Fruit fly (Drosophila melanogaster) whole organism, prepupa: Measurements from ENCODE around the gene smg.

Experiments
- CG11294 ChIP-seq: fragments of 200-800 bp; sonication (Bioruptor generic); IDR thresholded peaks from 2 replicates; pipeline ENCODE4 v1.3.6; 2022; ENCODE audit warnings: missing biosample characterization, missing genetic modification characterization
- CG15336 ChIP-seq: fragments of 200-800 bp; sonication (Bioruptor generic); IDR thresholded peaks from 2 replicates; pipeline ENCODE4 v1.3.6; 2022; ENCODE audit warnings: missing biosample characterization, missing genetic modification characterization
- CG1621 ChIP-seq: fragments of 200-800 bp; sonication (Bioruptor generic); optimal IDR thresholded peaks from 3 replicates; lab custom pipeline; 2018; ENCODE audit warnings: missing biosample characterization, mild to moderate bottlenecking, missing genetic modification characterization
- CG3032 ChIP-seq: fragments of 200-800 bp; optimal IDR thresholded peaks from 2 replicates; lab custom pipeline; 2019; ENCODE audit warnings: missing biosample characterization, mild to moderate bottlenecking, missing genetic modification characterization, moderate library complexity
- CG6276 ChIP-seq: fragments of 200-800 bp; sonication (Bioruptor generic); optimal IDR thresholded peaks from 2 replicates; lab custom pipeline; 2017; ENCODE audit warnings: missing biosample characterization, mild to moderate bottlenecking, missing genetic modification characterization
- CG6808 ChIP-seq: fragments of 200-800 bp; sonication (Bioruptor generic); optimal IDR thresholded peaks from 3 replicates; lab custom pipeline; 2017; ENCODE audit warnings: missing biosample characterization, missing genetic modification characterization, mild to moderate bottlenecking, moderate library complexity, missing genetic modification reagents
- CG6854 ChIP-seq: fragments of 200-800 bp; sonication (Bioruptor generic); optimal IDR thresholded peaks from 2 replicates; lab custom pipeline; 2017; ENCODE audit warnings: missing biosample characterization, mild to moderate bottlenecking, missing genetic modification characterization
- CG7368 ChIP-seq: fragments of 200-800 bp; sonication (Bioruptor generic); optimal IDR thresholded peaks from 3 replicates; lab custom pipeline; 2016; ENCODE audit warnings: missing biosample characterization, missing genetic modification characterization
- CG8632 ChIP-seq: fragments of 200-800 bp; sonication (Bioruptor generic); optimal IDR thresholded peaks from 3 replicates; lab custom pipeline; 2016; ENCODE audit warnings: missing biosample characterization, missing genetic modification characterization
- CG9139 ChIP-seq: fragments of 200-800 bp; sonication (Bioruptor generic); optimal IDR thresholded peaks from 3 replicates; lab custom pipeline; 2017; ENCODE audit warnings: missing biosample characterization, mild to moderate bottlenecking, missing genetic modification characterization
- Eip93F ChIP-seq: fragments of 200-800 bp; sonication (Bioruptor generic); optimal IDR thresholded peaks from 2 replicates; lab custom pipeline; 2016; ENCODE audit warnings: missing biosample characterization, mild to moderate bottlenecking, missing genetic modification characterization
- Ets96B ChIP-seq: fragments of 200-800 bp; optimal IDR thresholded peaks from 2 replicates; lab custom pipeline; 2019; ENCODE audit warnings: missing biosample characterization, mild to moderate bottlenecking, missing genetic modification characterization, moderate library complexity
- Gug ChIP-seq: fragments of 200-800 bp; sonication (Bioruptor generic); IDR thresholded peaks from 2 replicates; pipeline ENCODE4 v1.3.6; 2022; ENCODE audit warnings: missing biosample characterization, missing genetic modification characterization
- Hr4 ChIP-seq: fragments of 200-800 bp; sonication (Bioruptor generic); optimal IDR thresholded peaks from 3 replicates; lab custom pipeline; 2016; ENCODE audit warnings: missing biosample characterization, missing genetic modification characterization
- OdsH ChIP-seq: fragments of 200-800 bp; sonication (Bioruptor generic); optimal IDR thresholded peaks from 3 replicates; lab custom pipeline; 2016; ENCODE audit warnings: missing biosample characterization, missing genetic modification characterization
- Sox14 ChIP-seq: fragments of 200-800 bp; sonication (Bioruptor generic); optimal IDR thresholded peaks from 3 replicates; lab custom pipeline; 2016; ENCODE audit warnings: missing biosample characterization, missing genetic modification characterization
- Sox15 ChIP-seq: fragments of 200-800 bp; sonication (Bioruptor generic); optimal IDR thresholded peaks from 3 replicates; lab custom pipeline; 2016; ENCODE audit warnings: missing biosample characterization, missing genetic modification characterization
- acj6 ChIP-seq: fragments of 200-800 bp; sonication (Bioruptor generic); optimal IDR thresholded peaks from 3 replicates; lab custom pipeline; 2016; ENCODE audit warnings: missing biosample characterization, missing genetic modification characterization
- dac ChIP-seq: fragments of 200-800 bp; sonication (Bioruptor generic); optimal IDR thresholded peaks from 2 replicates; lab custom pipeline; 2017; ENCODE audit warnings: missing biosample characterization, mild to moderate bottlenecking, missing genetic modification characterization
- dsx ChIP-seq: fragments of 200-800 bp; optimal IDR thresholded peaks from 3 replicates; lab custom pipeline; 2019; ENCODE audit warnings: missing biosample characterization, mild to moderate bottlenecking, missing genetic modification characterization, moderate library complexity; ENCODE audit not compliant: poor library complexity, severe bottlenecking
- eg ChIP-seq: fragments of 200-800 bp; sonication (Bioruptor generic); IDR thresholded peaks from 3 replicates; pipeline ENCODE4 v1.3.6; 2022; ENCODE audit warnings: missing biosample characterization, missing genetic modification characterization
- esn ChIP-seq: fragments of 200-800 bp; sonication (Bioruptor generic); optimal IDR thresholded peaks from 2 replicates; lab custom pipeline; 2016; ENCODE audit warnings: missing biosample characterization, mild to moderate bottlenecking, missing genetic modification characterization, moderate library complexity
- fd59A ChIP-seq: fragments of 200-800 bp; sonication (Bioruptor generic); optimal IDR thresholded peaks from 2 replicates; lab custom pipeline; 2017; ENCODE audit warnings: missing biosample characterization, mild to moderate bottlenecking, missing genetic modification characterization, missing genetic modification reagents
- lz ChIP-seq: fragments of 200-800 bp; sonication (Bioruptor generic); optimal IDR thresholded peaks from 3 replicates; lab custom pipeline; 2016; ENCODE audit warnings: missing biosample characterization, missing genetic modification characterization
- net ChIP-seq: fragments of 200-800 bp; sonication (Bioruptor generic); optimal IDR thresholded peaks from 3 replicates; lab custom pipeline; 2016; ENCODE audit warnings: missing biosample characterization, missing genetic modification characterization
- spab ChIP-seq: fragments of 200-800 bp; sonication (Bioruptor generic); optimal IDR thresholded peaks from 2 replicates; lab custom pipeline; 2017; ENCODE audit warnings: missing biosample characterization, mild to moderate bottlenecking, missing genetic modification characterization, missing genetic modification reagents
- topi ChIP-seq: fragments of 200-800 bp; sonication (Bioruptor generic); optimal IDR thresholded peaks from 3 replicates; lab custom pipeline; 2016; ENCODE audit warnings: missing biosample characterization, missing genetic modification characterization
- vri ChIP-seq: fragments of 200-800 bp; sonication (Bioruptor generic); optimal IDR thresholded peaks from 3 replicates; lab custom pipeline; 2016; ENCODE audit warnings: missing biosample characterization, mild to moderate bottlenecking, missing genetic modification characterization

Gene smg

dm6 chr3L:8974478-8975477 is 23.0 kb downstream of the smg start, which contains the start of the genes pix and Srp68 (continued):
- no peak for TF ChIP-seq dac (GFP tag; lab: Kevin White, UChicago)
- peak; percentile 69 for TF ChIP-seq CG3032 (tag; lab: Kevin White, UChicago)
- peak; percentile 59 for TF ChIP-seq Sox15 (GFP tag; lab: Kevin White, UChicago)
- no peak for TF ChIP-seq vri
- TF ChIP-seq lz: peak; percentile 78
- TF ChIP-seq Ets96B: peak; percentile 62
- TF ChIP-seq dsx (GFP tag; lab: Kevin White, UChicago): no peak
- TF ChIP-seq, all 60 proteins: peak for 22

- TF ChIP-seq esn (GFP tag; lab: Kevin White, UChicago) (peak; percentile 44), Sox14 (peak; percentile 97), CG6854 (GFP tag; lab: Kevin White, UChicago) (peak; percentile 53), eg (no peak), Gug (GFP tag; lab: Robert Waterston, UW) (no peak), CG15336 (GFP tag; lab: Robert Waterston, UW) (no peak), fd59A (GFP tag; lab: Kevin White, UChicago) (no peak)
Measured at dm6 chr3L:8968437-8968836, 29.4 kb downstream of the smg start, which contains the start of gene CG5026. Gene CG5026 (plus strand): TSS chr3L:8968528.

DNA sequence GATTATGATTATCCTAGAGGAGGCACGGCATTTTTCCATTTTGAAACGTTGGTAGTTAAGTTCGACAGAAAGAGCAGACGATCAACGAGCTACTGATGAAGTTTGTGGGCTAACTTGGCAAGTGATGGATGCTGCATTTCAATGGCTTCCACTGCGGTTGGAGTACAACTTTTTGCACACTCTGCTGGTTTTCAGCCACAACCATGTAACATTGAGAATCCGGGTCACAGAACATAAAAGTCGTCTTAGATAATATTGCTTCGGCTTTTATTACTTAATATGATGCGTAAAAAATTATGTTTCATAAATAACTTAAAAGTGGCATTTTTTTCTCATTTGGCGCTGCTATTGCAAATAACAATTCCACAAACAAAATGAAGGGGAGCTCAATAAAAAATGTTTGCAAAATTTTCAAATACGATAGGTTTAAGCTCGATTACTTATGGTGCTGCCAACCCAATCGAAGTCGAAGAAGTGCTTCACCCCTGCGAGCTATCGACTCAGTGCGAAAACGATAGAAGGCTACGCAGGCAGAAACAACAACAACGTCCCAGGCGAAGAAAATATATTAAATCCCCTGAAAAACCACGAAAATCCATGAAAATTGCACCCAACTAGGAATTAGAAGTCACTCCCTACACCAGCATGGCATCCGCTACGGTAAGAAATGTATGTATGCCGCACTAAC is 31.3 kb downstream of the smg start, which contains the start of the genes CG5653 and CG5021:
Gene CG5653, minus strand, starts transcription at position 51 of the 688 bp plus-strand sequence.
Gene CG5021, plus strand, starts transcription at position 506 of the 688 bp plus-strand sequence.
- TF ChIP-seq CG11294 (GFP tag; lab: Robert Waterston, UW) (no peak), vri (no peak)

DNA sequence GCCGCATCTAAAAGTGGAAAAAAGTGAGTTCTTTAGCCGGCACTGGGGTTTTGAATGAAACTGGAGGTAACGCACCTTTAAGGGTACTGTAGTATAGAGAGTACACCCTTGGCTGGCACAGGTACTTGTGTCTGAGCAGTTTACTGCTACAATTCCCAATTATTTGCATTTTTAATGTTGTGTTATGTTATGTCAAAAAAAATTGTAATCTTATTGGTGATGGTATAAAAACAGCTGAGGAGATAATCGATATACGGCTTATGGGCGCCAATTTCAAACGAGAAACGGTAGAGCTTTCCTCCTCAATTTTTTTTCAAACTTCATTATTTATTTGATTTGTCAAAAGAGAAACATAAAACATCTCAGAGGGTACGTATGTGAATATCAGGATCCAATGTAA is 33.3 kb downstream of the smg start, which contains the start of gene ValRS-m:
Gene ValRS-m, minus strand, starts transcription at position 312 of the 400 bp plus-strand sequence.
- TF ChIP-seq net (GFP tag; lab: Kevin White, UChicago) (no peak), CG8632 (no peak), OdsH (no peak), Hr4 (GFP tag; lab: Kevin White, UChicago) (no peak), vri (no peak), CG6808 (no peak), CG9139 (no peak), CG1621 (tag; lab: Kevin White, UChicago) (no peak)

DNA sequence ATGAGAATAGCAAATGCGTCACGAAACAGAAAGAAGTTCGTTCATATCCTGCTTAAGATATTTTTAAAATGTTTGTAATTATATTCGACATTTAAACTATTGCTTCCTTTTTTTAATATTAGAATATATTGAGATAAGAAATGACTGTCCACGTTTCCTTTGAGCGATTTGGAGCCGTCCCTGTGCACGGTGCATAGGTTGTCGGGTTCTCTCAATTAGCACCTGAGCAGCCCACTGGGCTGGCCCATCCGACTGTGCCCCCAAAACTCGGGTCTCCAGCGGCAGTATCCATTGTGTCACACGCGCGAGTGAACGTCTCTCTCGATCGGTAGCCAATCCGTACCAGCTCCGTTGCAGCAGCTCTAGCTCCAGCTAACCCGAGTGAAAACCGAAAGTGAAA is 39.2 kb downstream of the smg start, which contains the start of gene CG13313:
Gene CG13313, plus strand, starts transcription at position 301 of the 400 bp plus-strand sequence.
- TF ChIP-seq CG7368 (GFP tag; lab: Kevin White, UChicago) (no peak), acj6 (GFP tag; lab: Kevin White, UChicago) (no peak), Eip93F (no peak), Sox14 (no peak), spab (GFP tag; lab: Kevin White, UChicago) (no peak), topi (GFP tag; lab: Kevin White, UChicago) (no peak), fd59A (GFP tag; lab: Kevin White, UChicago) (no peak), net (GFP tag; lab: Kevin White, UChicago) (no peak), CG9139 (no peak), CG6276 (GFP tag; lab: Kevin White, UChicago) (no peak)
